Worm (Caenorhabditis elegans) whole organism, L1 larva: ENCODE results near the gene Y116A8C.24.

Experiments
- ama-1 ChIP-seq: fragments of 150-350 bp; optimal IDR thresholded peaks from 2 replicates; lab custom pipeline; 2014
- ceh-8 ChIP-seq: fragments of 200-800 bp; sonication (Bioruptor generic); optimal IDR thresholded peaks from 2 replicates; lab custom pipeline; 2018; ENCODE audit warnings: mild to moderate bottlenecking, missing genetic modification characterization, moderate library complexity, missing compliant biosample characterization
- elt-2 ChIP-seq: sonication (generic microtip); optimal IDR thresholded peaks from 2 replicates; lab custom pipeline; 2016; ENCODE audit warnings: missing genetic modification characterization, mild to moderate bottlenecking, inconsistent platforms, missing compliant biosample characterization, missing genetic modification reagents
- lin-15B ChIP-seq: fragments of 150-350 bp; sonication (generic microtip); optimal IDR thresholded peaks from 3 replicates; lab custom pipeline; 2014; ENCODE audit warnings: missing biosample characterization, missing genetic modification characterization
- nhr-11 ChIP-seq: fragments of 150-350 bp; optimal IDR thresholded peaks from 2 replicates; lab custom pipeline; 2014; ENCODE audit warnings: missing biosample characterization, missing genetic modification characterization
- nhr-237 ChIP-seq: fragments of 150-350 bp; optimal IDR thresholded peaks from 2 replicates; lab custom pipeline; 2014; ENCODE audit warnings: missing biosample characterization, missing genetic modification characterization
- pag-3 ChIP-seq: sonication (generic microtip); optimal IDR thresholded peaks from 2 replicates; lab custom pipeline; 2017; ENCODE audit warnings: missing genetic modification characterization, mild to moderate bottlenecking, missing compliant biosample characterization, antibody characterized with exemption, borderline replicate concordance; ENCODE audit not compliant: insufficient read depth
- unc-62 ChIP-seq: fragments of 150-350 bp; optimal IDR thresholded peaks from 2 replicates; lab custom pipeline; 2014; ENCODE audit warnings: missing biosample characterization, missing genetic modification reagents, missing genetic modification characterization
- unc-86 ChIP-seq: sonication (generic microtip); optimal IDR thresholded peaks from 2 replicates; lab custom pipeline; 2016; ENCODE audit warnings: missing genetic modification characterization, missing compliant biosample characterization

- TF ChIP-seq unc-62 (GFP tag; lab: Kevin White, UChicago) (no peak), elt-2 (tag; lab: Kevin White, UChicago) (no peak), lin-15B (tag; lab: Kevin White, UChicago) (no peak), nhr-11 (no peak), ceh-8 (no peak), nhr-237 (tag; lab: Kevin White, UChicago) (no peak), ama-1 (lab: Kevin White, UChicago) (no peak), pag-3 (tag; lab: Kevin White, UChicago) (no peak), unc-86 (tag; lab: Kevin White, UChicago) (no peak)
Observed at ce11 chrIV:17045691-17046090, 25.0 kb downstream of the Y116A8C.24 start, which contains the start of gene clec-195.
